Fruit fly (Drosophila melanogaster): ENCODE measurements around the gene CG18428.

DNA sequence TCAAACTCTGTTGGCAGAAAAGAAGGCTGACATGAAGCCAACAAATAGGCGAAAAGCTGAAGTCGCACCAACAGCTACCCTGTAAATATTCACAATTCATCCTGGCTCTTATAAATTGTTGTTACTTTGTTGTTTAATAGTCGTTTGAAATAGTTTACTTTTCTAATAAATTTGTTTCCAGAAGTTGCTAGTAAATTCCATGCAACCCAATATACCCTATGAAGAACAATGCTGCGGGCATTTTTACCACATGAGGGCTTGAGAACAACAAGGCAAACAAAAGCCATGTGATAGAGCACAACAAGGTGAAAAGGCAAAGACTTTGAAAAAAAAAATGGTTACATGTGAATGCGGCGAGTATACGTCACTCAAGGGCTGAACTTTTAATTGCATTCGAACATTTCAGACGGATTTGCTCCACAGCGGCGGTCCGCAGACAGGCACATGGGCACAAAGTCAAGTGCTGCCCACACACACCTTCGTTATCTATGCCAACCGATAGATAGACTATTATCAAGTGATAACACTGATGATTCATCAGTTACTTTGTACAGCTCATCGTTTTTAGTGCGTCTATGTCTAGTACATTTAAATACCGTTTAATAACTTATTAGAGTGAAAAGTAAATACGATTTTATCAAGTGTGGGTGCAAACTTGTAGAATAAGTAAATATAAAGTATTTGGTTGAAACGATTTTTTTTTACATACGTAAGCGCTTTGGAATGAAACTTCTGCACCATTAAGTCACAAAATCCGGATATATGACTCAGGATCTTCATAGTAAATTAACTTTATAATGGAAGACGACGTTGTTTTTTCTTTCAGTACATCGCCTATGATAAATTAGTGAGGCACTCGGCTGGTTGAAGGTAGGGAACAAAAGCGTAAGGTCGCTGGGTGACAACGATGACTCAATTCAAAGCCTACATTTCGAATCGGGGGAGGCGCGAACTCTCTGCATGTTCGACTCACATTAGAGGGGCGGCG, 9.8 kb upstream of the CG18428 start:
- peak; percentile 77 for TF ChIP-seq CG8119 (GFP tag; IDR thresholded peaks at IDR 0.05)
- TF ChIP-seq Hr38 (GFP tag; optimal IDR thresholded peaks at IDR 0.05), result no peak
- peak; percentile 17 for TF ChIP-seq fkh (GFP tag; optimal IDR thresholded peaks at IDR 0.05)
- TF ChIP-seq CG10669 (GFP tag; optimal IDR thresholded peaks at IDR 0.05), result peak; percentile 48
- TF ChIP-seq CG32006 (GFP tag; optimal IDR thresholded peaks at IDR 0.05), result peak; percentile 72
- TF ChIP-seq CG8632 (GFP tag; optimal IDR thresholded peaks at IDR 0.05), result peak; percentile 39
- peak; percentile 88 for TF ChIP-seq Eip78C (GFP tag)
- peak; percentile 32 for TF ChIP-seq Sox15 (GFP tag; optimal IDR thresholded peaks at IDR 0.05)
- peak; percentile 74 for TF ChIP-seq Met (GFP tag; optimal IDR thresholded peaks at IDR 0.05)
- TF ChIP-seq salr (GFP tag; optimal IDR thresholded peaks at IDR 0.05), result peak; percentile 33 to 66
- peak; percentile 25 for TF ChIP-seq dac (GFP tag; optimal IDR thresholded peaks at IDR 0.05)
- TF ChIP-seq Ets21C (GFP tag; optimal IDR thresholded peaks at IDR 0.05), result peak; percentile 60
- peak; percentile 87 for TF ChIP-seq Hr39 (GFP tag; optimal IDR thresholded peaks at IDR 0.05)
- TF ChIP-seq topi (GFP tag; optimal IDR thresholded peaks at IDR 0.05), result peak; percentile 80
